Worm (Caenorhabditis elegans): ENCODE measurements around the gene tbc-6.

tbc-6 gene

DNA sequence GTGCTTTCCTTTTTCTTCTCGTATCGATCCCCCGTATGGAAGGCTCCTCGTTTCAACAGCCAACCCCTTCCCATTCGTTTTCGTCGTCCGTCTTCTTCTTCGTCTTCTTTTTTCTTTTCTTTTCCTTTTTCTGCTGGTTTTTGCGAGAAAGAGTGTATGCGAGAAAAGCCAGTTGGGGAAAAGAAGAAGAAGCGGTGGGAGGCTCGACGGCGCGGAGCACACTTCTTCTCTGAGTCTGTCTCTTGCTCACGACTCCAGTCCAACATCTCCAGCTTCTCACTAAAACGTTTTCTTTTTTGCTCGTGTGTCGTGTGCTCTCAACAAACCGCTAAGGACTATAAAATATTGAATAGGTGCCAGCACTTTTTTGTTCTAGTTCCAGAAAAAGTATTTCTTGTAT lies 39.4 kb upstream of the tbc-6 start:
- TF ChIP-seq tbx-2 (tag; optimal IDR thresholded peaks at IDR 0.05) (peak; percentile 3), hlh-15 (tag; optimal IDR thresholded peaks at IDR 0.05) (no peak), hlh-8 (tag; optimal IDR thresholded peaks at IDR 0.05) (no peak), K09A11.1 (tag; optimal IDR thresholded peaks at IDR 0.05; ENCODE audit: insufficient read depth) (no peak), nfya-1 (tag; optimal IDR thresholded peaks at IDR 0.05) (peak; percentile 36), ceh-31 (tag; optimal IDR thresholded peaks at IDR 0.05) (peak; percentile 44), ceh-19 (GFP tag; optimal IDR thresholded peaks at IDR 0.05) (no peak), ceh-45 (GFP tag; IDR thresholded peaks at IDR 0.05) (no peak), pha-4 (tag; optimal IDR thresholded peaks at IDR 0.05) (no peak)

DNA sequence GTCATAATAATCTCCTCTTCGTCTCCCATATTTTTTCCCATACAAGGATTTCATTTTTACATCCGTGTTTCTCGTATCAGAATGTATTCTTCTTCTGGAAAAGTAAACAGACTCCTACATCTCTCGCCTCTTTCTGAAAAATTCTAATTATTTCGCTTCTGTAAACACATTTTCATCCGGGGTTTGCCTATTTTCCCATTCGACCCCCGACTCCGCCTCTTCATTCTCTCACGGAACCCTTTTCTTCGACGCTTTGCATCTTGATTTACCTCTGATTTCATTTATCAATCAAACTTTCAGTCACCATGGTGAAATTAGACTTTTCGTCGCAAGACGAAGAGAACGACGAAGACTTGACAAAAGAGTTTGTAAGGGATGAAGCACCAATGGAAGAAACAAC lies 37.3 kb upstream of the tbc-6 start, which contains the start of gene snt-1:
Gene snt-1 (plus strand): TSS at position 301 of the 400 bp plus-strand sequence.
- no peak for TF ChIP-seq Y22D7AL.16 (tag; optimal IDR thresholded peaks at IDR 0.05)
- no peak for TF ChIP-seq hlh-8 (tag; optimal IDR thresholded peaks at IDR 0.05)
- TF ChIP-seq hlh-30 (tag; optimal IDR thresholded peaks at IDR 0.05; ENCODE audit: insufficient read depth) = no peak
- no peak for TF ChIP-seq C08G9.2 (tag; optimal IDR thresholded peaks at IDR 0.05)
- no peak for TF ChIP-seq ets-4 (tag; optimal IDR thresholded peaks at IDR 0.05)
- no peak for TF ChIP-seq dve-1 (tag; optimal IDR thresholded peaks at IDR 0.05)
- TF ChIP-seq F13H6.1 (tag; optimal IDR thresholded peaks at IDR 0.05) = no peak

DNA sequence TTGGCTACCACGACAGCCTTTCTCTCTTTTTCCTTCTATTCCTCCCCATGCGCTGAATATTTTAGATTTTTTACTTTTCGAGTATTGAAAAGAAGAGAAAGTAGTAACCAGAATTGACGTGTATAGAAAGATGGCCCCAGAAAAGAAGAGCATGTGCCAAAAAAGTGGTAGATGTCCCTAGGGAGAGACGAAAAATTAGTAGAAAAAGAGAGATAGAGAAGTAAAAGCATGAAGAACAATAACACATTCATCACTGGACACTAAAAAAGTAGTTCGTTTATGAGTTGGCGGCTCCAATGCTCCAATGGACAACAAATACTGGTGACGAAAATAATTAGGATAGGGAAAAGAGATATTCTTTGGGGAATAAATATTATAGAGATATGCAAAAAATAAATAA lies 35.4 kb upstream of the tbc-6 start:
- TF ChIP-seq hlh-13 (GFP tag; optimal IDR thresholded peaks at IDR 0.05) (no peak), gmeb-2 (tag; optimal IDR thresholded peaks at IDR 0.05) (no peak), unc-3 (GFP tag; conservative IDR thresholded peaks at IDR 0.05) (no peak), unc-3 (tag; optimal IDR thresholded peaks at IDR 0.05) (peak; percentile 63), ceh-34 (tag; optimal IDR thresholded peaks at IDR 0.05) (peak; percentile 31), unc-42 (tag; optimal IDR thresholded peaks at IDR 0.05) (peak; percentile 26)

ce11 chrII:6816324-6816723 lies 31.6 kb upstream of the tbc-6 start:
- TF ChIP-seq elt-2 (tag; optimal IDR thresholded peaks at IDR 0.05) = no peak
- no peak for TF ChIP-seq K09A11.1 (tag; optimal IDR thresholded peaks at IDR 0.05; ENCODE audit: insufficient read depth)
- TF ChIP-seq hlh-15 (tag; optimal IDR thresholded peaks at IDR 0.05) = no peak
- no peak for TF ChIP-seq rnt-1 (tag; optimal IDR thresholded peaks at IDR 0.05)
- no peak for TF ChIP-seq C08G9.2 (tag; optimal IDR thresholded peaks at IDR 0.05)
- TF ChIP-seq npax-4 (tag; optimal IDR thresholded peaks at IDR 0.05) = no peak
- TF ChIP-seq dmd-4 (tag; optimal IDR thresholded peaks at IDR 0.05; ENCODE audit: borderline replicate concordance) = no peak
- TF ChIP-seq odd-2 (tag; optimal IDR thresholded peaks at IDR 0.05) = no peak
- TF ChIP-seq hlh-30 (tag; optimal IDR thresholded peaks at IDR 0.05; ENCODE audit: insufficient read depth) = no peak
- TF ChIP-seq T23F11.4 (GFP tag; optimal IDR thresholded peaks at IDR 0.05) = no peak
- TF ChIP-seq pax-1 (tag; optimal IDR thresholded peaks at IDR 0.05) = no peak
- TF ChIP-seq pag-3 (tag; optimal IDR thresholded peaks at IDR 0.05; ENCODE audit: borderline replicate concordance) = no peak
- no peak for TF ChIP-seq ceh-19 (GFP tag; optimal IDR thresholded peaks at IDR 0.05)
- no peak for TF ChIP-seq hlh-13 (GFP tag; optimal IDR thresholded peaks at IDR 0.05)
- no peak for TF ChIP-seq ceh-45 (GFP tag; IDR thresholded peaks at IDR 0.05)
- no peak for TF ChIP-seq ceh-31 (tag; optimal IDR thresholded peaks at IDR 0.05)
- no peak for TF ChIP-seq fax-1 (tag; optimal IDR thresholded peaks at IDR 0.05)

DNA sequence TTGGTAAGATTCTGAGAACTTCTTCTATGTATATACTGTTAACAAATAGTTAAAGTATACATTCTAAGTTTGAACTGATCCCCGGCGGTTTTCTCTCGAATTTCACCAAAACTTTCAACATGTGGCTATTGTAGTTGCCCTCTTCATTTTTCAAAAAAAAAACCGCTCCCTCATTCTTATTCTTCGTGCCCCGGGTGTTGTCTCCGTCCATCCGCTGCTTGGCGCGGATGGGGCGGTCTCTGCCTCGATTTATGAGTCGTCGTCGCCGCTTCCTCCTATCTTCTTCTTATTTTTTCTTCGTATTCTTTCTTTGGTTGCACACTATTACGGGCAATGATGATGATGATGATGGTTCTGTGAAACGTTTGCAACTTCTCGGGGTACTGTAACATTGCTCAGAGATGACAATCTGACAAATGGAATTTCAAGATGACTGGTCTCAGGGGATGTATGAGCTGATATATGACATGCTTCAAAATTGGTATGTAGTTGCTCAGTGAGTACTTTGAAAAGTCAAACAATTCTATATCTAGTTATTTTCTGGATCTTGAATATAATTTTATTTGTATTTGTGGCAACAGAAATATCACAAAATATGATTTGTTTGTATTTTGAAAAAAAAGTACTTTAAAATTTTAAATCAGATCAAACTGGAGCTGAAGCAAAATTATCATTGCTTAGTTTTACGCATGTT lies 27.5 kb upstream of the tbc-6 start:
- TF ChIP-seq F13H6.1 (tag; optimal IDR thresholded peaks at IDR 0.05) (no peak), nhr-232 (tag; optimal IDR thresholded peaks at IDR 0.05) (no peak), pqm-1 (tag; optimal IDR thresholded peaks at IDR 0.05) (no peak), ama-1 (optimal IDR thresholded peaks at IDR 0.05) (no peak), zip-5 (tag; optimal IDR thresholded peaks at IDR 0.05) (no peak), pag-3 (tag; optimal IDR thresholded peaks at IDR 0.05; ENCODE audit: borderline replicate concordance) (no peak)

All from whole organism, late embryonic.